Worm (Caenorhabditis elegans) whole organism, L1 larva: ENCODE measurements around the gene F21C10.10.
A peak's percentile ranks its signal among the peaks of the same experiment; 100 is the strongest.

Experiments
- aly-2 ChIP-seq: fragments of 150-350 bp; optimal IDR thresholded peaks from 2 replicates; lab custom pipeline; 2014; ENCODE audit warnings: missing biosample characterization, missing genetic modification characterization
- ceh-8 ChIP-seq: fragments of 200-800 bp; sonication (Bioruptor generic); optimal IDR thresholded peaks from 2 replicates; lab custom pipeline; 2018; ENCODE audit warnings: mild to moderate bottlenecking, missing genetic modification characterization, moderate library complexity, missing compliant biosample characterization
- ceh-88 ChIP-seq: fragments of 200-800 bp; sonication (Bioruptor generic); IDR thresholded peaks from 2 replicates; pipeline ENCODE4 v1.3.6; 2022; ENCODE audit warnings: missing genetic modification characterization, missing compliant biosample characterization
- ceh-90 ChIP-seq: sonication (generic microtip); optimal IDR thresholded peaks from 2 replicates; lab custom pipeline; 2016; ENCODE audit warnings: missing genetic modification characterization, missing compliant biosample characterization
- ces-1 ChIP-seq: fragments of 150-350 bp; optimal IDR thresholded peaks from 2 replicates; lab custom pipeline; 2014; ENCODE audit warnings: missing biosample characterization, missing genetic modification reagents, missing genetic modification characterization
- dpl-1 ChIP-seq, 3 experiments: fragments of 150-350 bp in 2 of 3; sonication (generic microtip) in 1 of 3; optimal IDR thresholded peaks; 2 replicates each; lab custom pipeline; 2014 to 2017; ENCODE audit warnings: missing biosample characterization in 3 of 3, missing genetic modification characterization in 3 of 3, missing genetic modification reagents in 3 of 3
- efl-1 ChIP-seq, 4 experiments: fragments of 150-350 bp; optimal IDR thresholded peaks in 3 of 4; peaks in 1 of 4; 1 replicate in 1 of 4; 2 replicates in 3 of 4; lab custom pipeline; 2014; ENCODE audit warnings: missing biosample characterization in 2 of 4, missing genetic modification characterization in 2 of 4, missing genetic modification reagents in 2 of 4
- efl-3 ChIP-seq: fragments of 200-800 bp; sonication (Bioruptor generic); optimal IDR thresholded peaks from 2 replicates; lab custom pipeline; 2018; ENCODE audit warnings: mild to moderate bottlenecking, missing genetic modification characterization, missing compliant biosample characterization
- elt-3 ChIP-seq, 6 experiments: fragments of 150-350 bp in 1 of 6; sonication (generic microtip); optimal IDR thresholded peaks; 2 replicates each; lab custom pipeline; 2017 to 2018; ENCODE audit warnings: missing biosample characterization in 6 of 6, missing genetic modification characterization in 6 of 6, inconsistent platforms in 1 of 6
- ets-5 ChIP-seq: fragments of 200-800 bp; sonication (Bioruptor generic); IDR thresholded peaks from 2 replicates; pipeline ENCODE4 v1.3.6; 2022; ENCODE audit warnings: missing genetic modification characterization, missing compliant biosample characterization
- fkh-10 ChIP-seq: sonication (generic microtip); optimal IDR thresholded peaks from 2 replicates; lab custom pipeline; 2017; ENCODE audit warnings: missing biosample characterization, missing genetic modification reagents, missing genetic modification characterization
- fkh-4 ChIP-seq: sonication (generic microtip); optimal IDR thresholded peaks from 2 replicates; lab custom pipeline; 2016; ENCODE audit warnings: missing compliant biosample characterization, missing genetic modification characterization, borderline replicate concordance
- fos-1 ChIP-seq: fragments of 150-350 bp; optimal IDR thresholded peaks from 2 replicates; lab custom pipeline; 2014; ENCODE audit warnings: missing biosample characterization, missing genetic modification characterization
- grh-1 ChIP-seq: fragments of 200-800 bp; sonication (Bioruptor generic); IDR thresholded peaks from 2 replicates; pipeline ENCODE4 v1.3.6; 2022; ENCODE audit warnings: missing genetic modification reagents, missing genetic modification characterization, missing compliant biosample characterization
- hlh-4 ChIP-seq: sonication (generic microtip); optimal IDR thresholded peaks from 2 replicates; lab custom pipeline; 2016; ENCODE audit warnings: mild to moderate bottlenecking, missing genetic modification characterization, missing compliant biosample characterization
- irx-1 ChIP-seq: sonication (generic microtip); optimal IDR thresholded peaks from 2 replicates; lab custom pipeline; 2016; ENCODE audit warnings: missing genetic modification characterization, missing compliant biosample characterization
- isw-1 ChIP-seq: fragments of 200-800 bp; sonication (Bioruptor generic); IDR thresholded peaks from 2 replicates; pipeline ENCODE4 v1.3.6; 2022; ENCODE audit warnings: missing genetic modification characterization, missing compliant biosample characterization
- lin-13 ChIP-seq: fragments of 150-350 bp; optimal IDR thresholded peaks from 2 replicates; lab custom pipeline; 2014; ENCODE audit warnings: missing biosample characterization, missing genetic modification reagents, missing genetic modification characterization
- mdl-1 ChIP-seq, 2 experiments: fragments of 150-350 bp; optimal IDR thresholded peaks; 2 replicates each; lab custom pipeline; 2014 to 2017; ENCODE audit warnings: missing biosample characterization in 2 of 2, missing genetic modification characterization in 2 of 2, inconsistent platforms in 1 of 2
- nhr-19 ChIP-seq: fragments of 200-800 bp; sonication (Bioruptor generic); conservative IDR thresholded peaks from 2 replicates; pipeline ENCODE4 v1.3.6; 2022; ENCODE audit warnings: missing genetic modification characterization, missing compliant biosample characterization
- nhr-20 ChIP-seq: sonication (generic microtip); optimal IDR thresholded peaks from 2 replicates; lab custom pipeline; 2016; ENCODE audit warnings: mild to moderate bottlenecking, missing genetic modification characterization, missing compliant biosample characterization
- nhr-237 ChIP-seq: fragments of 150-350 bp; optimal IDR thresholded peaks from 2 replicates; lab custom pipeline; 2014; ENCODE audit warnings: missing biosample characterization, missing genetic modification characterization
- nhr-47 ChIP-seq: sonication (generic microtip); optimal IDR thresholded peaks from 2 replicates; lab custom pipeline; 2016; ENCODE audit warnings: mild to moderate bottlenecking, missing genetic modification characterization, moderate library complexity, missing compliant biosample characterization
- nhr-71 ChIP-seq: sonication (generic microtip); optimal IDR thresholded peaks from 2 replicates; lab custom pipeline; 2016; ENCODE audit warnings: mild to moderate bottlenecking, missing genetic modification characterization, moderate library complexity, missing compliant biosample characterization
- nhr-77 ChIP-seq: fragments of 150-350 bp; optimal IDR thresholded peaks from 2 replicates; lab custom pipeline; 2014; ENCODE audit warnings: missing biosample characterization, missing genetic modification characterization
- nhr-84 ChIP-seq: sonication (generic microtip); optimal IDR thresholded peaks from 2 replicates; lab custom pipeline; 2017; ENCODE audit warnings: missing biosample characterization, missing genetic modification characterization
- pax-3 ChIP-seq: fragments of 200-800 bp; sonication (Bioruptor generic); optimal IDR thresholded peaks from 2 replicates; lab custom pipeline; 2018; ENCODE audit warnings: mild to moderate bottlenecking, missing genetic modification characterization, moderate library complexity, missing compliant biosample characterization
- rnt-1 ChIP-seq: sonication (generic microtip); optimal IDR thresholded peaks from 2 replicates; lab custom pipeline; 2016; ENCODE audit warnings: mild to moderate bottlenecking, missing genetic modification characterization, moderate library complexity, missing compliant biosample characterization
- skn-1 ChIP-seq: fragments of 150-350 bp; optimal IDR thresholded peaks from 2 replicates; lab custom pipeline; 2014; ENCODE audit warnings: missing biosample characterization, missing genetic modification characterization
- sox-4 ChIP-seq: sonication (generic microtip); optimal IDR thresholded peaks from 2 replicates; lab custom pipeline; 2016; ENCODE audit warnings: missing genetic modification characterization, missing compliant biosample characterization
- swsn-7 ChIP-seq: sonication (generic microtip); optimal IDR thresholded peaks from 2 replicates; lab custom pipeline; 2016; ENCODE audit warnings: missing genetic modification characterization, missing compliant biosample characterization
- tbx-2 ChIP-seq: sonication (generic microtip); optimal IDR thresholded peaks from 2 replicates; lab custom pipeline; 2016; ENCODE audit warnings: missing genetic modification characterization, missing compliant biosample characterization
- tlp-1 ChIP-seq: fragments of 150-350 bp; optimal IDR thresholded peaks from 2 replicates; lab custom pipeline; 2014; ENCODE audit warnings: missing biosample characterization, missing genetic modification characterization
- unc-62 ChIP-seq: fragments of 150-350 bp; optimal IDR thresholded peaks from 2 replicates; lab custom pipeline; 2014; ENCODE audit warnings: missing biosample characterization, missing genetic modification reagents, missing genetic modification characterization
- unc-98 ChIP-seq: fragments of 200-800 bp; sonication (Bioruptor generic); IDR thresholded peaks from 2 replicates; pipeline ENCODE4 v1.3.6; 2022; ENCODE audit warnings: missing genetic modification characterization, missing compliant biosample characterization
- vab-15 ChIP-seq: sonication (generic microtip); optimal IDR thresholded peaks from 2 replicates; lab custom pipeline; 2017; ENCODE audit warnings: missing genotype, mild to moderate bottlenecking, missing genetic modification characterization, missing compliant biosample characterization
- zip-4 ChIP-seq: fragments of 200-800 bp; sonication (Bioruptor generic); optimal IDR thresholded peaks from 2 replicates; lab custom pipeline; 2018; ENCODE audit warnings: mild to moderate bottlenecking, missing genetic modification characterization, moderate library complexity, missing compliant biosample characterization

Gene F21C10.10

ce11 chrV:9049271-9049670 is 46.8 kb upstream of the F21C10.10 start:
- no peak for TF ChIP-seq grh-1 (GFP tag; lab: Robert Waterston, UW)
- TF ChIP-seq vab-15 (tag; lab: Kevin White, UChicago): no peak
- no peak for TF ChIP-seq rnt-1 (tag; lab: Kevin White, UChicago)
- no peak for TF ChIP-seq aly-2
- no peak for TF ChIP-seq lin-13 (GFP tag; lab: Kevin White, UChicago)
- TF ChIP-seq skn-1 (tag; lab: Kevin White, UChicago): no peak
- peak; percentile 31 for TF ChIP-seq nhr-47 (tag; lab: Kevin White, UChicago)
- peak; percentile 97 for TF ChIP-seq hlh-4 (tag; lab: Kevin White, UChicago)
- no peak for TF ChIP-seq fkh-4 (tag; lab: Kevin White, UChicago)
- TF ChIP-seq ceh-8 (GFP tag; lab: Kevin White, UChicago): no peak
- no peak for TF ChIP-seq irx-1 (tag; lab: Kevin White, UChicago)
- no peak for TF ChIP-seq fos-1
- peak; percentile 32 for TF ChIP-seq nhr-71 (tag; lab: Kevin White, UChicago)
- no peak for TF ChIP-seq ceh-88 (GFP tag; lab: Robert Waterston, UW)
- no peak for TF ChIP-seq nhr-19 (GFP tag; lab: Robert Waterston, UW)
- TF ChIP-seq, all 84 proteins: peak for 3

ce11 chrV:9051100-9051499 is 45.0 kb upstream of the F21C10.10 start, which contains the start of gene C25E10.7:
Gene C25E10.7 (minus strand): TSS chrV:9051200.
- TF ChIP-seq unc-98 (GFP tag; lab: Robert Waterston, UW) (no peak), efl-1 (optimal IDR thresholded peaks at IDR 0.05; lab: Kevin White, UChicago) (no peak), efl-1 (GFP tag; optimal IDR thresholded peaks at IDR 0.05 in 1 of 2; lab: Kevin White, UChicago) (peak in 1 of 2 experiments; percentile 40)

- TF ChIP-seq hlh-4 (tag; lab: Kevin White, UChicago): peak; percentile 70
- TF ChIP-seq zip-4 (GFP tag; lab: Kevin White, UChicago): no peak
Observed at ce11 chrV:9053235-9053634, 42.8 kb upstream of the F21C10.10 start.

ce11 chrV:9053969-9054368 is 42.1 kb upstream of the F21C10.10 start, which contains the start of gene C25E10.8:
Gene C25E10.8 (minus strand): TSS chrV:9054069.
- no peak for TF ChIP-seq nhr-20
- TF ChIP-seq nhr-84 (tag; lab: Kevin White, UChicago): no peak
- TF ChIP-seq ets-5: no peak
- TF ChIP-seq elt-3 (tag; optimal IDR thresholded peaks at IDR 0.05; lab: Kevin White, UChicago): no peak
- TF ChIP-seq swsn-7 (tag; lab: Kevin White, UChicago): no peak
- no peak for TF ChIP-seq nhr-77
- TF ChIP-seq efl-1 (optimal IDR thresholded peaks at IDR 0.05; lab: Kevin White, UChicago): no peak
- no peak for TF ChIP-seq efl-1 (GFP tag; optimal IDR thresholded peaks at IDR 0.05 in 1 of 2; lab: Kevin White, UChicago)
- TF ChIP-seq mdl-1 (tag; optimal IDR thresholded peaks at IDR 0.05; lab: Kevin White, UChicago): no peak
- no peak for TF ChIP-seq pax-3
- TF ChIP-seq nhr-237 (tag; lab: Kevin White, UChicago): no peak
- no peak for TF ChIP-seq sox-4 (tag; lab: Kevin White, UChicago)
- TF ChIP-seq ces-1 (GFP tag; lab: Kevin White, UChicago): no peak
- TF ChIP-seq fkh-10 (GFP tag; lab: Kevin White, UChicago): no peak
- TF ChIP-seq dpl-1 (GFP tag; optimal IDR thresholded peaks at IDR 0.05; lab: Kevin White, UChicago): no peak
- TF ChIP-seq unc-62: no peak
- TF ChIP-seq tbx-2 (tag; lab: Kevin White, UChicago): no peak
- TF ChIP-seq ceh-90: no peak
- no peak for TF ChIP-seq efl-3 (GFP tag; lab: Kevin White, UChicago)
- TF ChIP-seq tlp-1 (tag; lab: Kevin White, UChicago): no peak
- TF ChIP-seq isw-1 (GFP tag; lab: Robert Waterston, UW): no peak
